Worm (Caenorhabditis elegans) whole organism, L3 larva: ENCODE data around the gene K10H10.9.
A peak's percentile ranks its signal among the peaks of the same experiment; 100 is the strongest.

Experiments
- R02D3.7 ChIP-seq: fragments of 150-350 bp; optimal IDR thresholded peaks from 2 replicates; lab custom pipeline; 2014; ENCODE audit warnings: missing biosample characterization, missing genetic modification characterization
- ZK546.5 ChIP-seq: sonication (generic microtip); optimal IDR thresholded peaks from 2 replicates; lab custom pipeline; 2017; ENCODE audit warnings: missing biosample characterization, missing genetic modification characterization
- aly-2 ChIP-seq: fragments of 150-350 bp; optimal IDR thresholded peaks from 2 replicates; lab custom pipeline; 2014; ENCODE audit warnings: missing biosample characterization, missing genetic modification characterization
- ama-1 ChIP-seq: fragments of 150-350 bp; optimal IDR thresholded peaks from 2 replicates; lab custom pipeline; 2018
- ceh-16 ChIP-seq: sonication (generic microtip); optimal IDR thresholded peaks from 2 replicates; lab custom pipeline; 2017; ENCODE audit warnings: missing biosample characterization, missing genetic modification characterization
- ceh-82 ChIP-seq: fragments of 150-350 bp; optimal IDR thresholded peaks from 2 replicates; lab custom pipeline; 2014; ENCODE audit warnings: missing biosample characterization, missing genetic modification characterization
- ceh-9 ChIP-seq: sonication (generic microtip); optimal IDR thresholded peaks from 2 replicates; lab custom pipeline; 2018; ENCODE audit warnings: missing biosample characterization, missing genetic modification characterization
- elt-2 ChIP-seq: sonication (generic microtip); optimal IDR thresholded peaks from 2 replicates; lab custom pipeline; 2016; ENCODE audit warnings: missing genetic modification reagents, mild to moderate bottlenecking, missing genetic modification characterization, missing compliant biosample characterization
- elt-3 ChIP-seq, 3 experiments: fragments of 150-350 bp in 1 of 3; sonication (generic microtip) in 2 of 3; optimal IDR thresholded peaks; 2 replicates in 2 of 3; 4 replicates in 1 of 3; lab custom pipeline; 2014 to 2017; ENCODE audit warnings: missing biosample characterization in 3 of 3, missing genetic modification characterization in 3 of 3
- fkh-10 ChIP-seq: sonication (generic microtip); optimal IDR thresholded peaks from 2 replicates; lab custom pipeline; 2017; ENCODE audit warnings: missing biosample characterization, missing genetic modification reagents, missing genetic modification characterization
- fkh-2 ChIP-seq: fragments of 150-350 bp; optimal IDR thresholded peaks from 2 replicates; lab custom pipeline; 2014; ENCODE audit warnings: missing biosample characterization, missing genetic modification reagents, missing genetic modification characterization
- fos-1 ChIP-seq: fragments of 150-350 bp; optimal IDR thresholded peaks from 2 replicates; lab custom pipeline; 2014; ENCODE audit warnings: missing biosample characterization, missing genetic modification characterization
- hmg-11 ChIP-seq: sonication (generic microtip); optimal IDR thresholded peaks from 2 replicates; lab custom pipeline; 2016; ENCODE audit warnings: missing genetic modification characterization, missing compliant biosample characterization
- jun-1 ChIP-seq: fragments of 150-350 bp; optimal IDR thresholded peaks from 2 replicates; lab custom pipeline; 2014; ENCODE audit warnings: missing biosample characterization, missing genetic modification reagents, missing genetic modification characterization
- lin-39 ChIP-seq: fragments of 150-350 bp; optimal IDR thresholded peaks from 2 replicates; lab custom pipeline; 2018; ENCODE audit warnings: missing biosample characterization, missing genetic modification reagents, missing genetic modification characterization
- mml-1 ChIP-seq: fragments of 150-350 bp; sonication (generic microtip); optimal IDR thresholded peaks from 3 replicates; lab custom pipeline; 2014; ENCODE audit warnings: missing biosample characterization, missing genetic modification characterization
- nfya-1 ChIP-seq: sonication (generic microtip); optimal IDR thresholded peaks from 2 replicates; lab custom pipeline; 2017; ENCODE audit warnings: missing genetic modification characterization, mild to moderate bottlenecking, missing compliant biosample characterization, antibody characterized with exemption, moderate library complexity; ENCODE audit not compliant: insufficient read depth
- nhr-11 ChIP-seq: fragments of 150-350 bp; optimal IDR thresholded peaks from 2 replicates; lab custom pipeline; 2014; ENCODE audit warnings: missing biosample characterization, missing genetic modification characterization
- nhr-23 ChIP-seq: fragments of 150-350 bp; optimal IDR thresholded peaks from 2 replicates; lab custom pipeline; 2014; ENCODE audit warnings: missing biosample characterization, missing genetic modification reagents, missing genetic modification characterization
- nhr-25 ChIP-seq: sonication (generic microtip); optimal IDR thresholded peaks from 2 replicates; lab custom pipeline; 2017; ENCODE audit warnings: missing biosample characterization, missing genetic modification characterization
- nhr-28 ChIP-seq: fragments of 150-350 bp; optimal IDR thresholded peaks from 2 replicates; lab custom pipeline; 2014; ENCODE audit warnings: missing biosample characterization, missing genetic modification characterization
- nhr-43 ChIP-seq: sonication (generic microtip); optimal IDR thresholded peaks from 2 replicates; lab custom pipeline; 2016; ENCODE audit warnings: mild to moderate bottlenecking, missing genetic modification characterization, missing compliant biosample characterization; ENCODE audit not compliant: poor library complexity, severe bottlenecking
- nhr-67 ChIP-seq: fragments of 150-350 bp; optimal IDR thresholded peaks from 2 replicates; lab custom pipeline; 2014; ENCODE audit warnings: missing biosample characterization, missing genetic modification characterization
- nhr-76 ChIP-seq: fragments of 150-350 bp; sonication (generic microtip); optimal IDR thresholded peaks from 5 replicates; lab custom pipeline; 2014; ENCODE audit warnings: missing biosample characterization, missing genetic modification characterization
- nhr-77 ChIP-seq: fragments of 150-350 bp; optimal IDR thresholded peaks from 2 replicates; lab custom pipeline; 2014; ENCODE audit warnings: missing biosample characterization, missing genetic modification characterization
- pha-4 ChIP-seq: fragments of 150-350 bp; optimal IDR thresholded peaks from 2 replicates; lab custom pipeline; 2014; ENCODE audit warnings: missing biosample characterization, missing genetic modification reagents, missing genetic modification characterization
- sea-2 ChIP-seq: fragments of 150-350 bp; sonication (generic microtip); optimal IDR thresholded peaks from 4 replicates; lab custom pipeline; 2014; ENCODE audit warnings: missing biosample characterization, missing genetic modification reagents, missing genetic modification characterization
- skn-1 ChIP-seq: fragments of 150-350 bp; optimal IDR thresholded peaks from 2 replicates; lab custom pipeline; 2014; ENCODE audit warnings: missing biosample characterization, missing genetic modification characterization
- snpc-4 ChIP-seq: fragments of 150-350 bp; optimal IDR thresholded peaks from 2 replicates; lab custom pipeline; 2014; ENCODE audit warnings: missing biosample characterization, missing genetic modification characterization
- unc-39 ChIP-seq: sonication (generic microtip); optimal IDR thresholded peaks from 4 replicates; lab custom pipeline; 2017; ENCODE audit warnings: missing biosample characterization, missing genetic modification characterization
- unc-62 ChIP-seq: fragments of 150-350 bp; sonication (generic microtip); optimal IDR thresholded peaks from 4 replicates; lab custom pipeline; 2014; ENCODE audit warnings: missing biosample characterization, missing genetic modification reagents, missing genetic modification characterization

Gene K10H10.9

ce11 chrII:14483813-14484212 is 31.1 kb downstream of the K10H10.9 start:
- TF ChIP-seq pha-4: peak; percentile 16
- TF ChIP-seq fkh-2 (tag; lab: Kevin White, UChicago): no peak

ce11 chrII:14480772-14481171 is 34.1 kb downstream of the K10H10.9 start:
- TF ChIP-seq sea-2 (GFP tag; lab: Kevin White, UChicago) (no peak), nhr-23 (tag; lab: Kevin White, UChicago) (peak; percentile 43), nhr-43 (no peak), nhr-25 (tag; lab: Kevin White, UChicago) (peak; percentile 50)

DNA sequence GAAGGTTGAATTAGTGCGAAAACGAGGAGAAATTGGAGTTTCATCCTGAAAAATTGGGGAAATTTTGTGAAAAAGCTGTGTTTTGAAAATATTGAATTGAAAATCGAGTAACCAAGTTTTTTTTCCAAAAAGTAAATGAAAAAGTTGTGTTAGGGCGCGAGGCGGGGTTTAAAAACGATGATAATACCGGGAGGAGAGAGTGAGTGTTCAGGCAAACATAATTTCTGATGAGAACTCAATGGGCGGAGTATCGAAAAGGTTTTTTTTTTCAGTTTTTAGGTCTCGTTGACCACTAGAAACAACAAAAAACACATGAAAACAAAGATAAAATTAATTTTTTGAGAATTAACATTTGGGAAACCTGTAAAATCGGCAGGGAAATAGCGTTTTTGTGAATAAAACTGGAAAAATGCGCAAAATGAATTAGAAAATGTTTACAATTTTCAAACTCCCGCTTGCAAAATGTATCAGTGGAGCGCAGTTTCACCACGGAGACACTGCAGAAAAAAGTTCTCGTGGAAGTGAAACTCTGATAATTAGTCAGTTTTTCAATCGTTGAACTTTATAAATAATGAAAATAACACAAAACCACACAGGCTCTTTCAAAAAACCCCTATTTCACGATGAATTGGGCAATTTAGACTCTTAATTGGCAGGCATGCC is 35.2 kb downstream of the K10H10.9 start, which contains the start of gene C13B4.1:
Gene C13B4.1, minus strand, starts transcription at position 51 of the 663 bp plus-strand sequence.
- TF ChIP-seq ceh-82 (tag; lab: Kevin White, UChicago) (no peak), elt-3 (tag; optimal IDR thresholded peaks at IDR 0.05; lab: Kevin White, UChicago) (no peak), nhr-11 (tag; lab: Kevin White, UChicago) (no peak), ceh-16 (no peak), nhr-28 (tag; lab: Kevin White, UChicago) (no peak), hmg-11 (tag; lab: Kevin White, UChicago) (no peak), ceh-9 (no peak), mml-1 (tag; lab: Kevin White, UChicago) (no peak), nhr-67 (tag; lab: Kevin White, UChicago) (no peak), skn-1 (tag; lab: Kevin White, UChicago) (no peak), aly-2 (tag; lab: Kevin White, UChicago) (no peak), jun-1 (tag; lab: Kevin White, UChicago) (no peak), snpc-4 (tag; lab: Kevin White, UChicago) (no peak), lin-39 (no peak), ZK546.5 (tag; lab: Kevin White, UChicago) (no peak), fkh-10 (GFP tag; lab: Kevin White, UChicago) (no peak), nhr-77 (tag; lab: Kevin White, UChicago) (no peak), ama-1 (lab: Kevin White, UChicago) (no peak), pha-4 (no peak), elt-2 (no peak)

DNA sequence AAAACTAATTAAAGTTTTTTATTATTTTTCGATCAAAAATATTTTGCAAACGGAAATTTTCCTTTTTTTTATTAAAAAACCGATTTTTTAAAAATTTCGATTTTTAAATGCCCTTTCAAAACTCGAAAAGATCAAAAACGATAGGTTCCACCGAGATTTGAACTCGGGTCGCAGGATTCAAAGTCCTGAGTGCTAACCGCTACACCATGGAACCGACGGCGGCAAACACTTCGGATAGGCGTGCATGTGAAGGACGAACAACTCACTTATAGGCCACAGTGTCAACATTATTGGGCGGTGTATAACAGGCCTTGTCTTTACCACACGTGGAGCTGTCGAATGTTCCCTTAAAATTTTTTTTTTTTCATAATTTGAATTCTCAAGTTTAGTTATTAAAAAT is 40.2 kb downstream of the K10H10.9 start:
- TF ChIP-seq hmg-11 (tag; lab: Kevin White, UChicago): peak; percentile 17
- peak; percentile 50 for TF ChIP-seq pha-4
- peak; percentile 1 for TF ChIP-seq elt-2
- no peak for TF ChIP-seq ceh-9
- TF ChIP-seq nfya-1: no peak
- no peak for TF ChIP-seq fos-1 (tag; lab: Kevin White, UChicago)
- TF ChIP-seq ceh-82 (tag; lab: Kevin White, UChicago): no peak
- peak; percentile 21 for TF ChIP-seq nhr-43
- TF ChIP-seq, all 47 proteins: peak for 4

DNA sequence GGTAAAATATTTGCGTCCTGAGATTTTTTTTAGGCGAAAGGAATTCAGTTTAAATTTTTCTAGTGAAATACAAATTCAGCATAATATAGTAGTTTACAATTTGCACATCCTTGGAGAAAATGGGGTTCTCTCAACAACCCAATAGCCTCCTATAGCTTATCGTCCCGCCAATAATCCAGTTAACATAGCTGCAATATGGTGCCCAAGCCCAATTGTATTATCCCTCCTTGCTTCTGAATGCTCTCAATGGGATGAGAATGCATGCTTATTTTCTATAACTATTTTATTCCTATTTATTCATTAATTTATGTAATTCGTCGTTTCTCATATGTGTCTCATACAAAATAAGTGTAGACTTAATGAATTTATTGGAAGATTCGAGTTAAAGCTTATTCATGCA is 44.9 kb downstream of the K10H10.9 start:
- no peak for TF ChIP-seq R02D3.7 (tag; lab: Kevin White, UChicago)
- no peak for TF ChIP-seq unc-62 (GFP tag; lab: Kevin White, UChicago)
- TF ChIP-seq nhr-76 (tag; lab: Kevin White, UChicago): no peak
- no peak for TF ChIP-seq pha-4
- TF ChIP-seq unc-39 (tag; lab: Kevin White, UChicago): no peak
- TF ChIP-seq ceh-9: no peak
- no peak for TF ChIP-seq nhr-11 (tag; lab: Kevin White, UChicago)
- TF ChIP-seq nhr-25 (tag; lab: Kevin White, UChicago): no peak
- TF ChIP-seq nfya-1: no peak
- no peak for TF ChIP-seq nhr-67 (tag; lab: Kevin White, UChicago)
